Fruit fly (Drosophila melanogaster): ENCODE data around the gene CG13083.
A peak's percentile ranks its signal among the peaks of the same experiment; 100 is the strongest.

CG13083 gene

dm6 chr2L:19528308-19528707, 41.0 kb downstream of the CG13083 start (continued):
- TF ChIP-seq CG9139 (GFP tag; optimal IDR thresholded peaks at IDR 0.05) (peak; percentile 93), Gug (GFP tag; IDR thresholded peaks at IDR 0.05) (peak; percentile 99), spab (GFP tag; optimal IDR thresholded peaks at IDR 0.05) (peak; percentile 92), CG3919 (GFP tag; optimal IDR thresholded peaks at IDR 0.05) (peak; percentile 97), eg (GFP tag; IDR thresholded peaks at IDR 0.05) (peak; percentile 100), CG8119 (GFP tag; IDR thresholded peaks at IDR 0.05) (peak; percentile 99), CG8319 (GFP tag; optimal IDR thresholded peaks at IDR 0.05) (peak; percentile 85), CG10669 (GFP tag; optimal IDR thresholded peaks at IDR 0.05) (peak; percentile 94), achi (GFP tag; optimal IDR thresholded peaks at IDR 0.05) (peak; percentile 97), OdsH (GFP tag; optimal IDR thresholded peaks at IDR 0.05) (peak; percentile 97), CG10631 (GFP tag; optimal IDR thresholded peaks at IDR 0.05) (peak; percentile 96), CG6792 (GFP tag; optimal IDR thresholded peaks at IDR 0.05) (peak; percentile 91), Sox102F (GFP tag; optimal IDR thresholded peaks at IDR 0.05) (peak; percentile 54), CG16779 (tag; optimal IDR thresholded peaks at IDR 0.05) (peak; percentile 97), CG11294 (GFP tag; IDR thresholded peaks at IDR 0.05) (peak; percentile 99), CG6808 (GFP tag; optimal IDR thresholded peaks at IDR 0.05) (peak; percentile 92), acj6 (GFP tag; optimal IDR thresholded peaks at IDR 0.05) (peak; percentile 94), CG8632 (GFP tag; optimal IDR thresholded peaks at IDR 0.05) (peak; percentile 90), Hr4 (GFP tag; optimal IDR thresholded peaks at IDR 0.05) (peak; percentile 99), CG6276 (GFP tag; optimal IDR thresholded peaks at IDR 0.05) (peak; percentile 99), CG15336 (GFP tag; IDR thresholded peaks at IDR 0.05) (peak; percentile 100), CG11762 (GFP tag; optimal IDR thresholded peaks at IDR 0.05; ENCODE audit: insufficient read depth) (peak; percentile 93), CG4318 (GFP tag; optimal IDR thresholded peaks at IDR 0.05) (peak; percentile 95), Lpt (GFP tag; optimal IDR thresholded peaks at IDR 0.05) (peak; percentile 96), fd59A (GFP tag; optimal IDR thresholded peaks at IDR 0.05) (peak; percentile 96), CG3032 (tag; optimal IDR thresholded peaks at IDR 0.05) (peak; percentile 93), CG1621 (tag; optimal IDR thresholded peaks at IDR 0.05) (peak; percentile 93), CG32006 (GFP tag; optimal IDR thresholded peaks at IDR 0.05) (peak; percentile 99), lz (GFP tag; optimal IDR thresholded peaks at IDR 0.05) (peak; percentile 77), CG6854 (GFP tag; optimal IDR thresholded peaks at IDR 0.05) (no peak), dsx (GFP tag; optimal IDR thresholded peaks at IDR 0.05; ENCODE audit: poor library complexity, severe bottlenecking) (peak; percentile 97), Sox14 (GFP tag; optimal IDR thresholded peaks at IDR 0.05) (peak; percentile 95), fd85E (GFP tag; optimal IDR thresholded peaks at IDR 0.05) (peak; percentile 67), CG34406 (GFP tag; optimal IDR thresholded peaks at IDR 0.05) (peak; percentile 86), Hr39 (GFP tag; optimal IDR thresholded peaks at IDR 0.05) (peak; percentile 69), Eip75B (GFP tag; optimal IDR thresholded peaks at IDR 0.05) (peak; percentile 95), Ets96B (tag; optimal IDR thresholded peaks at IDR 0.05) (peak; percentile 98), dac (GFP tag; optimal IDR thresholded peaks at IDR 0.05) (peak; percentile 97), Hr38 (GFP tag; optimal IDR thresholded peaks at IDR 0.05) (peak; percentile 33)

- TF ChIP-seq fkh (GFP tag; optimal IDR thresholded peaks at IDR 0.05) (peak; percentile 81), Ets96B (tag; optimal IDR thresholded peaks at IDR 0.05) (no peak), dsx (GFP tag; optimal IDR thresholded peaks at IDR 0.05; ENCODE audit: poor library complexity, severe bottlenecking) (peak; percentile 61)
Observed at dm6 chr2L:19530092-19530491, 42.8 kb downstream of the CG13083 start, which contains the start of gene CG10165. Gene CG10165, minus strand, starts transcription at chr2L:19530305.

- TF ChIP-seq Met (GFP tag; optimal IDR thresholded peaks at IDR 0.05) (peak; percentile 88), Lpt (GFP tag; optimal IDR thresholded peaks at IDR 0.05) (peak; percentile 80), CG11902 (GFP tag; optimal IDR thresholded peaks at IDR 0.05) (peak; percentile 57), CG6854 (GFP tag; optimal IDR thresholded peaks at IDR 0.05) (peak; percentile 71), CG9139 (GFP tag; optimal IDR thresholded peaks at IDR 0.05) (peak; percentile 51), CG11294 (GFP tag; IDR thresholded peaks at IDR 0.05) (peak; percentile 69), CG34406 (GFP tag; optimal IDR thresholded peaks at IDR 0.05) (peak; percentile 75), Smox (GFP tag; optimal IDR thresholded peaks at IDR 0.05) (peak; percentile 81), acj6 (GFP tag; optimal IDR thresholded peaks at IDR 0.05) (peak; percentile 82), Blimp-1 (GFP tag; optimal IDR thresholded peaks at IDR 0.05) (peak; percentile 39), CG15336 (GFP tag; IDR thresholded peaks at IDR 0.05) (peak; percentile 89), fd85E (GFP tag; optimal IDR thresholded peaks at IDR 0.05) (peak; percentile 69), Eip75B (GFP tag; optimal IDR thresholded peaks at IDR 0.05) (peak; percentile 83), CG6808 (GFP tag; optimal IDR thresholded peaks at IDR 0.05) (peak; percentile 76), CG10631 (GFP tag; optimal IDR thresholded peaks at IDR 0.05) (peak; percentile 74), cyc (GFP tag; optimal IDR thresholded peaks at IDR 0.05) (peak; percentile 86), Sox102F (GFP tag; optimal IDR thresholded peaks at IDR 0.05) (peak; percentile 88), lz (GFP tag; optimal IDR thresholded peaks at IDR 0.05) (peak; percentile 87), spab (GFP tag; optimal IDR thresholded peaks at IDR 0.05) (peak; percentile 70), CG31627 (GFP tag; optimal IDR thresholded peaks at IDR 0.05) (peak; percentile 87), pdm3 (GFP tag; optimal IDR thresholded peaks at IDR 0.05) (peak; percentile 87), Ets96B (tag; optimal IDR thresholded peaks at IDR 0.05) (peak; percentile 73), dac (GFP tag; optimal IDR thresholded peaks at IDR 0.05) (peak; percentile 77)
Observed at dm6 chr2L:19533247-19533646, 46.0 kb downstream of the CG13083 start, which contains the start of gene CG33116. Gene CG33116, plus strand, starts transcription at chr2L:19533479.
